Worm (Caenorhabditis elegans) whole organism, L4 larva: ENCODE results near the gene C45G9.10.

ENCODE experiments used
- D1046.2 ChIP-seq: fragments of 200-800 bp; sonication (Bioruptor generic); IDR thresholded peaks from 2 replicates; pipeline ENCODE4 v1.3.6; 2022; ENCODE audit warnings: missing genetic modification characterization, missing compliant biosample characterization
- F10B5.3 ChIP-seq: sonication (generic microtip); optimal IDR thresholded peaks from 2 replicates; lab custom pipeline; 2016; ENCODE audit warnings: mild to moderate bottlenecking, missing genetic modification characterization, missing compliant biosample characterization
- F49E8.2 ChIP-seq: sonication (generic microtip); optimal IDR thresholded peaks from 2 replicates; lab custom pipeline; 2016; ENCODE audit warnings: missing compliant biosample characterization, mild to moderate bottlenecking, missing genetic modification characterization, borderline replicate concordance
- R02D3.7 ChIP-seq: fragments of 150-350 bp; sonication (generic microtip); optimal IDR thresholded peaks from 3 replicates; lab custom pipeline; 2014; ENCODE audit warnings: missing biosample characterization, missing genetic modification characterization
- T26A8.4 ChIP-seq: fragments of 200-800 bp; sonication (Bioruptor generic); IDR thresholded peaks from 2 replicates; pipeline ENCODE4 v1.3.6; 2022; ENCODE audit warnings: missing genetic modification characterization, missing compliant biosample characterization
- Y5F2A.4 ChIP-seq: fragments of 200-800 bp; sonication (Bioruptor generic); optimal IDR thresholded peaks from 2 replicates; lab custom pipeline; 2018; ENCODE audit warnings: mild to moderate bottlenecking, missing genetic modification characterization, missing compliant biosample characterization
- ZK337.2 ChIP-seq: fragments of 200-800 bp; sonication (Bioruptor generic); IDR thresholded peaks from 2 replicates; pipeline ENCODE4 v1.3.6; 2022; ENCODE audit warnings: missing genetic modification reagents, missing genetic modification characterization, missing compliant biosample characterization
- aly-2 ChIP-seq: sonication (generic microtip); optimal IDR thresholded peaks from 2 replicates; lab custom pipeline; 2018; ENCODE audit warnings: missing biosample characterization, missing genetic modification characterization
- ceh-32 ChIP-seq: sonication (generic microtip); optimal IDR thresholded peaks from 2 replicates; lab custom pipeline; 2016; ENCODE audit warnings: mild to moderate bottlenecking, missing genetic modification characterization, missing compliant biosample characterization; ENCODE audit not compliant: poor library complexity
- daf-19 ChIP-seq: fragments of 200-800 bp; sonication (Bioruptor generic); conservative IDR thresholded peaks from 2 replicates; pipeline ENCODE4 v1.3.6; 2022; ENCODE audit warnings: missing genetic modification characterization, missing compliant biosample characterization
- dmd-9 ChIP-seq: fragments of 200-800 bp; sonication (Bioruptor generic); IDR thresholded peaks from 2 replicates; pipeline ENCODE4 v1.3.6; 2022; ENCODE audit warnings: missing genetic modification reagents, missing genetic modification characterization, missing compliant biosample characterization
- dpl-1 ChIP-seq: fragments of 150-350 bp; optimal IDR thresholded peaks from 2 replicates; lab custom pipeline; 2014; ENCODE audit warnings: missing biosample characterization, missing genetic modification reagents, missing genetic modification characterization
- duxl-1 ChIP-seq: sonication (generic microtip); optimal IDR thresholded peaks from 2 replicates; lab custom pipeline; 2016; ENCODE audit warnings: mild to moderate bottlenecking, missing genetic modification characterization, moderate library complexity, missing compliant biosample characterization; ENCODE audit not compliant: poor library complexity
- dve-1 ChIP-seq: sonication (generic microtip); optimal IDR thresholded peaks from 2 replicates; lab custom pipeline; 2017; ENCODE audit warnings: antibody characterized with exemption, mild to moderate bottlenecking, missing genetic modification characterization, missing compliant biosample characterization; ENCODE audit not compliant: insufficient read depth
- egl-43 ChIP-seq: fragments of 200-800 bp; sonication (Bioruptor generic); IDR thresholded peaks from 2 replicates; pipeline ENCODE4 v1.3.6; 2022; ENCODE audit warnings: missing genetic modification reagents, missing genetic modification characterization, missing compliant biosample characterization
- fkh-10 ChIP-seq: fragments of 150-350 bp; optimal IDR thresholded peaks from 2 replicates; lab custom pipeline; 2014; ENCODE audit warnings: missing biosample characterization, missing genetic modification reagents, missing genetic modification characterization
- hlh-11 ChIP-seq: fragments of 200-800 bp; sonication (Bioruptor generic); optimal IDR thresholded peaks from 2 replicates; lab custom pipeline; 2018; ENCODE audit warnings: mild to moderate bottlenecking, missing genetic modification characterization, missing compliant biosample characterization
- lin-15B ChIP-seq: fragments of 150-350 bp; sonication (generic microtip); optimal IDR thresholded peaks from 3 replicates; lab custom pipeline; 2014; ENCODE audit warnings: missing biosample characterization, missing genetic modification characterization
- lin-29 ChIP-seq: fragments of 200-800 bp; sonication (Bioruptor generic); IDR thresholded peaks from 2 replicates; pipeline ENCODE4 v1.3.6; 2022; ENCODE audit warnings: missing genetic modification reagents, missing genetic modification characterization, missing compliant biosample characterization
- lin-39 ChIP-seq: fragments of 150-350 bp; optimal IDR thresholded peaks from 2 replicates; lab custom pipeline; 2014; ENCODE audit warnings: missing biosample characterization, missing genetic modification reagents, missing genetic modification characterization
- lir-3 ChIP-seq: sonication (generic microtip); optimal IDR thresholded peaks from 2 replicates; lab custom pipeline; 2016; ENCODE audit warnings: mild to moderate bottlenecking, missing genetic modification characterization, missing compliant biosample characterization
- lsy-2 ChIP-seq, 2 experiments: fragments of 150-350 bp in 1 of 2; sonication (generic microtip) in 1 of 2; optimal IDR thresholded peaks; 2 replicates each; lab custom pipeline; 2014 to 2017; ENCODE audit warnings: missing biosample characterization in 2 of 2, missing genetic modification characterization in 2 of 2
- mdl-1 ChIP-seq, 2 experiments: fragments of 150-350 bp in 1 of 2; sonication (generic microtip) in 1 of 2; optimal IDR thresholded peaks; 2 replicates each; lab custom pipeline; 2014 to 2017; ENCODE audit warnings: missing biosample characterization in 2 of 2, missing genetic modification characterization in 2 of 2
- mep-1 ChIP-seq: fragments of 150-350 bp; sonication (generic microtip); optimal IDR thresholded peaks from 3 replicates; lab custom pipeline; 2014; ENCODE audit warnings: missing biosample characterization, missing genetic modification characterization
- mes-2 ChIP-seq: sonication (generic microtip); optimal IDR thresholded peaks from 2 replicates; lab custom pipeline; 2016; ENCODE audit warnings: missing genotype, mild to moderate bottlenecking, missing genetic modification characterization, missing compliant biosample characterization; ENCODE audit not compliant: poor library complexity, severe bottlenecking
- mxl-3 ChIP-seq: fragments of 200-800 bp; sonication (Bioruptor generic); optimal IDR thresholded peaks from 2 replicates; lab custom pipeline; 2018; ENCODE audit warnings: mild to moderate bottlenecking, missing genetic modification characterization, missing compliant biosample characterization
- nhr-102 ChIP-seq: sonication (generic microtip); optimal IDR thresholded peaks from 2 replicates; lab custom pipeline; 2016; ENCODE audit warnings: mild to moderate bottlenecking, missing genetic modification characterization, moderate library complexity, missing compliant biosample characterization
- nhr-237 ChIP-seq: sonication (generic microtip); optimal IDR thresholded peaks from 2 replicates; lab custom pipeline; 2017; ENCODE audit warnings: missing biosample characterization, missing genetic modification characterization
- nhr-28 ChIP-seq: fragments of 150-350 bp; optimal IDR thresholded peaks from 2 replicates; lab custom pipeline; 2014; ENCODE audit warnings: missing biosample characterization, missing genetic modification characterization
- nhr-77 ChIP-seq: fragments of 150-350 bp; optimal IDR thresholded peaks from 2 replicates; lab custom pipeline; 2014; ENCODE audit warnings: missing biosample characterization, missing genetic modification characterization
- php-3 ChIP-seq: fragments of 200-800 bp; sonication (Bioruptor generic); IDR thresholded peaks from 2 replicates; pipeline ENCODE4 v1.3.6; 2022; ENCODE audit warnings: missing genetic modification reagents, missing genetic modification characterization, missing compliant biosample characterization
- pqm-1 ChIP-seq: sonication (generic microtip); optimal IDR thresholded peaks from 2 replicates; lab custom pipeline; 2017; ENCODE audit warnings: missing biosample characterization, missing genetic modification characterization
- rbr-2 ChIP-seq: sonication (generic microtip); optimal IDR thresholded peaks from 2 replicates; lab custom pipeline; 2016; ENCODE audit warnings: missing genotype, missing genetic modification characterization, missing compliant biosample characterization
- saeg-2 ChIP-seq: fragments of 200-800 bp; sonication (Bioruptor generic); IDR thresholded peaks from 2 replicates; pipeline ENCODE4 v1.3.6; 2022; ENCODE audit warnings: missing genetic modification reagents, missing genetic modification characterization, missing compliant biosample characterization
- sdz-12 ChIP-seq: fragments of 200-800 bp; sonication (Bioruptor generic); optimal IDR thresholded peaks from 2 replicates; lab custom pipeline; 2018; ENCODE audit warnings: mild to moderate bottlenecking, missing genetic modification characterization, missing compliant biosample characterization
- set-16 ChIP-seq: fragments of 200-800 bp; sonication (Bioruptor generic); IDR thresholded peaks from 2 replicates; pipeline ENCODE4 v1.3.6; 2022; ENCODE audit warnings: missing genetic modification reagents, missing genetic modification characterization, missing compliant biosample characterization
- skn-1 ChIP-seq: fragments of 150-350 bp; optimal IDR thresholded peaks from 2 replicates; lab custom pipeline; 2014; ENCODE audit warnings: missing biosample characterization, missing genetic modification characterization
- snpc-4 ChIP-seq: fragments of 150-350 bp; optimal IDR thresholded peaks from 2 replicates; lab custom pipeline; 2014; ENCODE audit warnings: missing biosample characterization, missing genetic modification characterization
- spr-1 ChIP-seq: sonication (generic microtip); optimal IDR thresholded peaks from 2 replicates; lab custom pipeline; 2016; ENCODE audit warnings: mild to moderate bottlenecking, missing genetic modification characterization, missing compliant biosample characterization
- tag-97 ChIP-seq: fragments of 200-800 bp; sonication (Bioruptor generic); IDR thresholded peaks from 2 replicates; pipeline ENCODE4 v1.3.6; 2022; ENCODE audit warnings: missing genetic modification characterization, missing compliant biosample characterization
- unc-62 ChIP-seq, 3 experiments: fragments of 150-350 bp in 1 of 3; sonication (generic microtip); optimal IDR thresholded peaks in 2 of 3; peaks in 1 of 3; 1 replicate in 1 of 3; 2 replicates in 2 of 3; lab custom pipeline; 2014 to 2017; ENCODE audit warnings: missing biosample characterization in 3 of 3, missing genetic modification characterization in 3 of 3, missing genetic modification reagents in 3 of 3, missing genotype in 1 of 3
- zag-1 ChIP-seq: fragments of 150-350 bp; optimal IDR thresholded peaks from 2 replicates; lab custom pipeline; 2014; ENCODE audit warnings: missing biosample characterization, missing genetic modification characterization
- zfp-2 ChIP-seq: sonication (generic microtip); optimal IDR thresholded peaks from 2 replicates; lab custom pipeline; 2016; ENCODE audit warnings: mild to moderate bottlenecking, missing genetic modification characterization, missing compliant biosample characterization
- zip-2 ChIP-seq: fragments of 150-350 bp; optimal IDR thresholded peaks from 2 replicates; lab custom pipeline; 2014; ENCODE audit warnings: missing biosample characterization, missing genetic modification characterization

C45G9.10 gene

DNA sequence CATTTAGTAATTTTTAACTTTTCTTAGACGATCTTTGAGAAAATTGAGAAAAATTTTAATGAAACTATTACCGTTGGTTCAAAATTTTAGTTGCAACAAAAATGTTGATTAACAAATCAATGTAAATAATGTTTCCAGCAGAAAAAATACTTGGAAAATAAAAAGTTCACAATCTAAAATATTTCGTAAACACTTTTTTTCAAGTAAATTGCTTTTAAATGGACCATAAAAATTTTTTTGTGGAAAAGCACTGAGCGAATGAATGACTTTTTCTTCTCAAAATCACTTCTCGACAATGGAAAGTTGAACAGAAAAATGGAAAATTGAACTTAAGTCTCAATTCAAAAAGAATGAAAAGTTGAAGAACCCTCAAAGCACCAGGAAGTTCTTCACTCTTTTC is 8.2 kb downstream of the C45G9.10 start, which contains the start of gene C45G9.8:
Gene C45G9.8 (minus strand): TSS at position 101 of the 400 bp plus-strand sequence.
- no peak for TF ChIP-seq aly-2 (tag; lab: Kevin White, UChicago)
- no peak for TF ChIP-seq hlh-11 (tag; lab: Kevin White, UChicago)
- no peak for TF ChIP-seq ZK337.2
- TF ChIP-seq mxl-3 (GFP tag; lab: Kevin White, UChicago): no peak
- no peak for TF ChIP-seq set-16 (GFP tag; lab: Robert Waterston, UW)
- TF ChIP-seq nhr-102 (tag; lab: Kevin White, UChicago): no peak
- TF ChIP-seq skn-1 (tag; lab: Kevin White, UChicago): no peak
- TF ChIP-seq mes-2 (tag; lab: Kevin White, UChicago): no peak
- no peak for TF ChIP-seq spr-1 (tag; lab: Kevin White, UChicago)
- TF ChIP-seq F49E8.2 (tag; lab: Kevin White, UChicago): no peak

DNA sequence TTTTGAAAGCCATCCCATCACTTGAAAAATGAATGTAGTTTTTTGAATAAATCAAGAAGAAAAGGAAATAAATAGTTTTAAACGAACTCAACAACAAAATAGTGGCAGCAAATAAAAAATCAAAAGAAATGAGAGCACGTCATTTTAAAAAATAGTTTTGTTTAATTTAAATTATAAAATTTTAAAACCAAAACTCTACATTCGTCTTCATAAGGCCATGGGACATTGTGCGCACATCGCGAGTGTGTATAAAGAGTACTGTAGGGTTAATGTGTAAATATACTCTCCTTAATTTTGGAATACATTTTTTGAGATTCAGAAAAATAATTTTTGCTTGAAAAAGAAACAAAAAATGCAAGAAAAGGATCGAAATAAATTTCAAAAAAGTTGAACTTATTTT is 9.7 kb downstream of the C45G9.10 start, which contains the start of gene C45G9.15:
Gene C45G9.15 (minus strand): TSS at position 101 of the 400 bp plus-strand sequence.
- no peak for TF ChIP-seq dmd-9
- no peak for TF ChIP-seq sdz-12 (GFP tag; lab: Kevin White, UChicago)
- no peak for TF ChIP-seq zip-2 (tag; lab: Kevin White, UChicago)
- no peak for TF ChIP-seq egl-43
- no peak for TF ChIP-seq rbr-2 (tag; lab: Kevin White, UChicago)
- no peak for TF ChIP-seq fkh-10 (GFP tag; lab: Kevin White, UChicago)
- no peak for TF ChIP-seq R02D3.7 (tag; lab: Kevin White, UChicago)
- TF ChIP-seq lin-39: no peak
- no peak for TF ChIP-seq snpc-4 (tag; lab: Kevin White, UChicago)
- no peak for TF ChIP-seq zfp-2
- TF ChIP-seq lin-15B (tag; lab: Kevin White, UChicago): no peak
- TF ChIP-seq lin-29: no peak
- TF ChIP-seq mes-2 (tag; lab: Kevin White, UChicago): no peak
- TF ChIP-seq T26A8.4 (GFP tag; lab: Robert Waterston, UW): no peak
- TF ChIP-seq Y5F2A.4: no peak
- TF ChIP-seq tag-97: no peak
- no peak for TF ChIP-seq unc-62 (GFP tag; optimal IDR thresholded peaks at IDR 0.05 in 1 of 2; lab: Kevin White, UChicago)
- no peak for TF ChIP-seq unc-62 (tag; optimal IDR thresholded peaks at IDR 0.05; lab: Kevin White, UChicago)

DNA sequence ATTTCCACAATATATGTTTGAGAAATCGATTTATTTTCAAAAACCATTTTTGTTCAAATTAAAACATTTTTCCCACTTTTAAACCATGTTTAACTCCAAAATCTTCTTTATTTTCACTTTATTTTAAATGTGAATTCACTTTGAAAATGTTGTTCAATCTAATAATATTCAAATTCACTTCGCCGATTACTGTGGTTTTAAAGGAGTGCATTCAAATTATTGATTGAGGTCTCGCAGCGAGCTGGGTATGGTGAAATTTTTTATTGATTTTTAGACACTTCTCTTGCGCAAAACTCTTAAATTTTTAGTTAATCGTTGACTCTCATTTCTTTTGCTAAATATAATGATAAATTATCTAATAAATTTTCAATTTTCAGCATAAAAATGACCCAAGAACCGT is 14.0 kb downstream of the C45G9.10 start, which contains the start of gene C45G9.5:
Gene C45G9.5 (plus strand): TSS at position 378 of the 400 bp plus-strand sequence.
- TF ChIP-seq nhr-237 (tag; lab: Kevin White, UChicago): no peak
- no peak for TF ChIP-seq pqm-1 (tag; lab: Kevin White, UChicago)
- TF ChIP-seq sdz-12 (GFP tag; lab: Kevin White, UChicago): no peak
- TF ChIP-seq T26A8.4 (GFP tag; lab: Robert Waterston, UW): no peak
- TF ChIP-seq zag-1 (tag; lab: Kevin White, UChicago): no peak
- TF ChIP-seq php-3: no peak
- no peak for TF ChIP-seq tag-97
- TF ChIP-seq lir-3 (tag; lab: Kevin White, UChicago): no peak
- TF ChIP-seq nhr-77 (tag; lab: Kevin White, UChicago): no peak
- no peak for TF ChIP-seq F10B5.3 (tag; lab: Kevin White, UChicago)

DNA sequence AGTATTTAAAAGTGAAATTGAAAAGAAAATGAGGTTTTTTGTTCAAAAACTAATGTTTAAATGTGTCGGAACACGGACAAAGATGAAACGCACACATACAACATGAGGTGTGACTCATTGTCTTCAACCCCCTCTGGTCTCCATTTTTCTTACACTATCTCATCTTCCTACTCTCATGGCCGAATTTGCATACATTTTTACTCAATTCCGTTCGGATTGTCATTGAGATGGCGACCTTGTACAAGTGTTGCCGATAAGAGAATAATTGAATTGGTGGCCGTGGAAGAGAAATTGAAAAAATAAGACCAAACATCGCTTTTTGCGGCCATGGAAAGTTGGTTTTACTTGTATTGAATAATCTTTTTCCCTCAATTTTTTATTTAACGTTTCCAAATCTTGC is 14.5 kb downstream of the C45G9.10 start, which contains the start of gene txbp-3:
Gene txbp-3 (minus strand): TSS at position 285 of the 400 bp plus-strand sequence.
- TF ChIP-seq mdl-1 (tag; optimal IDR thresholded peaks at IDR 0.05; lab: Kevin White, UChicago) (peak in 1 of 2 experiments; percentile 5), ceh-32 (tag; lab: Kevin White, UChicago) (no peak), pqm-1 (tag; lab: Kevin White, UChicago) (peak; percentile 85), unc-62 (GFP tag; optimal IDR thresholded peaks at IDR 0.05 in 1 of 2; lab: Kevin White, UChicago) (peak in 1 of 2 experiments; percentile 20), unc-62 (tag; optimal IDR thresholded peaks at IDR 0.05; lab: Kevin White, UChicago) (no peak), spr-1 (tag; lab: Kevin White, UChicago) (no peak), mxl-3 (GFP tag; lab: Kevin White, UChicago) (peak; percentile 80), D1046.2 (GFP tag; lab: Robert Waterston, UW) (no peak), daf-19 (GFP tag; lab: Robert Waterston, UW) (no peak), nhr-28 (tag; lab: Kevin White, UChicago) (peak; percentile 77), nhr-77 (tag; lab: Kevin White, UChicago) (peak; percentile 42), saeg-2 (GFP tag; lab: Robert Waterston, UW) (no peak), dve-1 (tag; lab: Kevin White, UChicago) (peak; percentile 79), fkh-10 (GFP tag; lab: Kevin White, UChicago) (peak; percentile 37), dpl-1 (GFP tag; lab: Kevin White, UChicago) (peak; percentile 54), mep-1 (tag; lab: Kevin White, UChicago) (peak; percentile 71), dmd-9 (no peak), duxl-1 (tag; lab: Kevin White, UChicago) (no peak), lsy-2 (tag; optimal IDR thresholded peaks at IDR 0.05; lab: Kevin White, UChicago) (peak in 1 of 2 experiments; percentile 59)
